Fruit fly (Drosophila melanogaster): ENCODE results near the gene CG11384.

The CG11384 gene

DNA sequence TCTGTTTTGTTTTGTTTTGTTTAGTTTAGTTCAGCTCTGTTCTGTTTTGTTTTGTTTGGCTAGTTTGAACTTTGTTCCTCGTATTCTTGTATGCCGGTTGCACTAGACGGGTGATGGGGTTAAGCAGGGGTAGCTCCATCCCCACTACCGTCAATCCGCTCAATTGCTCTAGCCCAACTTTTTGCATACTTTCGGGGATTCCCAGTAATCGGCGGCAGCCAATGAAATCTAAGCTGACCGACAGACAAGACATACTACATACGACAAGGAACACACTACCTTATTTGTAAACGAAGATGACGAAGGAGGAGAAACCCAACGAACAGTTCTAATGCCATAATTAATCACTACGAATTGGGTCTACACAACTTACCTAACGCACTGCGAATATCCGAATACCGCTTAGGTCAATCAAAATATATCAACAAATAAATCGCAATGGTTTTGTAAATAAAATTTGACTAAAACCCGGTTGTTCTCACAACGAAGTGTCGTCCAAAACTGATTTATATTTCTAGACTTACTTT, 13.9 kb downstream of the CG11384 start, which contains the start of gene eIF4E7:
TSS of gene eIF4E7 (minus strand) at position 477 of the 527 bp plus-strand sequence.
- TF ChIP-seq CG14655 (GFP tag; optimal IDR thresholded peaks at IDR 0.05) (no peak), CG4496 (GFP tag; IDR thresholded peaks at IDR 0.05) (peak; percentile 16; the same call in 1 of the 3 replicates)

dm6 chrX:1145344-1145743, 30.5 kb downstream of the CG11384 start, which contains the start of gene CG14628:
CG14628 (plus strand) TSS chrX:1145644.
- TF ChIP-seq CG4496 (GFP tag; IDR thresholded peaks at IDR 0.05) (no peak), CG10348 (GFP tag; IDR thresholded peaks at IDR 0.05) (no peak), Ets98B (GFP tag; IDR thresholded peaks at IDR 0.05) (no peak), D1 (tag; optimal IDR thresholded peaks at IDR 0.05) (no peak), fd96Ca (GFP tag; IDR thresholded peaks at IDR 0.05) (no peak), CG13204 (GFP tag; optimal IDR thresholded peaks at IDR 0.05) (no peak), CG8301 (tag; optimal IDR thresholded peaks at IDR 0.05) (no peak), CG17806 (tag; optimal IDR thresholded peaks at IDR 0.05) (no peak), EcR (GFP tag; optimal IDR thresholded peaks at IDR 0.05) (no peak), Pif1B (GFP tag; optimal IDR thresholded peaks at IDR 0.05) (no peak), CG32121 (GFP tag; IDR thresholded peaks at IDR 0.05) (no peak), CG9948 (tag; optimal IDR thresholded peaks at IDR 0.05) (no peak), Pif1A (GFP tag; optimal IDR thresholded peaks at IDR 0.05) (no peak), CG8159 (tag; optimal IDR thresholded peaks at IDR 0.05) (no peak), gl (tag; optimal IDR thresholded peaks at IDR 0.05) (no peak), CG14655 (GFP tag; optimal IDR thresholded peaks at IDR 0.05) (no peak)

- TF ChIP-seq gl (tag; optimal IDR thresholded peaks at IDR 0.05) (no peak), CG13204 (GFP tag; optimal IDR thresholded peaks at IDR 0.05) (no peak), Ets98B (GFP tag; IDR thresholded peaks at IDR 0.05) (no peak), CG15710 (tag; optimal IDR thresholded peaks at IDR 0.05) (no peak), CG32121 (GFP tag; IDR thresholded peaks at IDR 0.05) (no peak), CG8159 (tag; optimal IDR thresholded peaks at IDR 0.05) (no peak), fd96Ca (GFP tag; IDR thresholded peaks at IDR 0.05) (no peak)
Observed at dm6 chrX:1142567-1143347, 33.1 kb downstream of the CG11384 start.

DNA sequence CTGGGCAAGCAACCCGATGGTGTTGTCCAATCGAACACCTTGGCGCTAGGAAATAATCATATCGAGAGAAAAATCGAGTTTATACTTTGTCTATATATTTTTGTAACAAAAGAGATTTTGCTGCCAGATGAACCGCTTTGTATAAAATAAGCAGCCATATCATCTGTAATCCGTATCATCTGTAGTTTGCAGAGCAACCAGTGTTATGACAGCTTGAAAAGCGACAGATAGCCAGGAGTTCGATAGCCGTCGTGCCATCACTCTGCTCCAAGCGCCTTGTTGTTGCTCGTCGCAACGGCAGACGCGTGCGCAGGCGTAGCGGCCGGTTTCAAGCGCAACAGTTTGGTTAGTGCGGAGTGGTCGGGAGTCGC, 40.8 kb downstream of the CG11384 start:
- no peak for TF ChIP-seq CG12605 (GFP tag; IDR thresholded peaks at IDR 0.05)
- TF ChIP-seq CG17806 (tag; optimal IDR thresholded peaks at IDR 0.05): peak; percentile 10
- no peak for TF ChIP-seq Ets98B (GFP tag; IDR thresholded peaks at IDR 0.05)
- no peak for TF ChIP-seq CG34367 (tag; optimal IDR thresholded peaks at IDR 0.05)
- peak; percentile 25 for TF ChIP-seq CG8301 (tag; optimal IDR thresholded peaks at IDR 0.05)
- TF ChIP-seq gl (tag; optimal IDR thresholded peaks at IDR 0.05): no peak
- no peak for TF ChIP-seq rn (GFP tag; IDR thresholded peaks at IDR 0.05)
- TF ChIP-seq CG8159 (tag; optimal IDR thresholded peaks at IDR 0.05): peak; percentile 35
- no peak for TF ChIP-seq CG15710 (tag; optimal IDR thresholded peaks at IDR 0.05)
- TF ChIP-seq Pif1B (GFP tag; optimal IDR thresholded peaks at IDR 0.05): peak; percentile 15
- TF ChIP-seq Snoo (tag; optimal IDR thresholded peaks at IDR 0.05): no peak
- TF ChIP-seq CG13204 (GFP tag; optimal IDR thresholded peaks at IDR 0.05): no peak
- peak; percentile 43; the same call in 1 of the 3 replicates for TF ChIP-seq CG4496 (GFP tag; IDR thresholded peaks at IDR 0.05)
- no peak for TF ChIP-seq CG10348 (GFP tag; IDR thresholded peaks at IDR 0.05)
- TF ChIP-seq fd96Ca (GFP tag; IDR thresholded peaks at IDR 0.05): peak; percentile 49; the same call in 1 of the 3 replicates
- TF ChIP-seq Pif1A (GFP tag; optimal IDR thresholded peaks at IDR 0.05): peak; percentile 26
- peak; percentile 39 for TF ChIP-seq CG14655 (GFP tag; optimal IDR thresholded peaks at IDR 0.05)
- TF ChIP-seq CG9948 (tag; optimal IDR thresholded peaks at IDR 0.05): peak; percentile 5
- TF ChIP-seq D1 (tag; optimal IDR thresholded peaks at IDR 0.05): no peak
- TF ChIP-seq CG32121 (GFP tag; IDR thresholded peaks at IDR 0.05): 0 out of 2 replicates have a peak, but pooled peaks have one; percentile 12
- no peak for TF ChIP-seq EcR (GFP tag; optimal IDR thresholded peaks at IDR 0.05)

DNA sequence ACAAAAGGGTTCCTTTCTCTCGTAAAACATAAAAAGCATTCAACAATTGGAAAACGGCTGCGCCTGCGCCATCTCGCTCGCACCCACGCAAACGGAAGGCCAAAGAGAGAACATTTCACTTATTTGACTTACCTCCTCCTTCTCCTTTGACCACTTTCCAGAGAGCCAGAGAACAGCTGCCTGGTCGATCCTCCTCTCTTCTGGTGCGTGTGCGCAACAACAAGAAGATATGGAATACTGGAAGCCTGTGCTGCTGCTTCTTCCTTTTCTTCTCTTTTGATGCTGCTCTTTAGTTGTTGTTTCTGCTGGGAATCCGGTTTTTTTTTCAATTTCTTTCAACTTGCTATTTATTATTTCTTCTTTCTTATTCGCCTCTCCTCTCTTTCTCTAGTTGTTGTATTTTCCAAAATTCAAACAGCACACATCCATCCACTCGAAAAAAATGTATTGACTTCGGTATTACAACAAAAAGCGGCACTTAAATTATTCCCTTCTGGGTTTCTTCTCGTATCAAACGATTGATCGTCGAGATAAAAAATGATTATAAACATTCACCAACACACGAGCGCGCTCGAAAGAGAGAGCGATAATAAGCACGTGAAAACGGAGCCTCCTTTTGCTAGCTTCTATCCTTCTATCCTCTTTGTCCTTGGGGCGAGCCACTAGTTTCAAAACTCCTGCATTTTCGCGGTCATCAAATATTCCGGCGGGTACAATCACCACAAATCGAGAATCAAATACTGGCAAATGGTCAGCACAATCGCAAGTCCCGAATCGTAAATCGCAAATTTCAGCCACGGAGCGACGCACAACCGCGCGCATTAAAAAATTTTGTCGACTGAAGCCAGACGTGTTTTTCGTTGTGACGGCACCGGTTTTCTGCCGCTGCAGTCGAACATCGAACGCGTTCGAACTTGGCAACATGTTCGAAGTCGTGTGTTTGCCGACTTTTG, 41.5 kb downstream of the CG11384 start, which contains the start of gene CG3655:
TSS of gene CG3655 (minus strand) at position 844 of the 953 bp plus-strand sequence.
- no peak for TF ChIP-seq CG12605 (GFP tag; IDR thresholded peaks at IDR 0.05)
- TF ChIP-seq D1 (tag; optimal IDR thresholded peaks at IDR 0.05): no peak
- TF ChIP-seq fd96Ca (GFP tag; IDR thresholded peaks at IDR 0.05): no peak
- TF ChIP-seq CG8301 (tag; optimal IDR thresholded peaks at IDR 0.05): no peak
- TF ChIP-seq CG10348 (GFP tag; IDR thresholded peaks at IDR 0.05): no peak
- TF ChIP-seq CG4496 (GFP tag; IDR thresholded peaks at IDR 0.05): no peak
- no peak for TF ChIP-seq CG8159 (tag; optimal IDR thresholded peaks at IDR 0.05)
